Worm (Caenorhabditis elegans): ENCODE results near the gene K05F6.8.

- TF ChIP-seq ref-1 (GFP tag; conservative IDR thresholded peaks at IDR 0.05) (no peak), ztf-29 (GFP tag; IDR thresholded peaks at IDR 0.05) (no peak)
Observed at ce11 chrII:1550501-1550900, 17.0 kb downstream of the K05F6.8 start, which contains the start of the genes fbxb-52 and fbxb-51.
